Fruit fly (Drosophila melanogaster) whole organism, embryonic: Measurements from ENCODE around the gene CG18563.
A peak's percentile ranks its signal among the peaks of the same experiment; 100 is the strongest.

ENCODE experiments used
- Blimp-1 ChIP-seq: fragments of 200-800 bp; sonication (Bioruptor generic); optimal IDR thresholded peaks from 3 replicates; lab custom pipeline; 2018; ENCODE audit warnings: missing biosample characterization, missing genetic modification characterization, mild to moderate bottlenecking, moderate library complexity, missing genetic modification reagents
- CG10431 ChIP-seq: fragments of 200-800 bp; sonication (Bioruptor generic); optimal IDR thresholded peaks from 3 replicates; lab custom pipeline; 2018; ENCODE audit warnings: missing biosample characterization, mild to moderate bottlenecking, missing genetic modification characterization
- CG13296 ChIP-seq: fragments of 200-800 bp; sonication (Bioruptor generic); optimal IDR thresholded peaks from 3 replicates; lab custom pipeline; 2018; ENCODE audit warnings: missing biosample characterization, mild to moderate bottlenecking, missing genetic modification characterization
- CG13424 ChIP-seq: fragments of 200-800 bp; sonication (Bioruptor generic); optimal IDR thresholded peaks from 2 replicates; lab custom pipeline; 2019; ENCODE audit warnings: missing biosample characterization, mild to moderate bottlenecking, missing genetic modification characterization, moderate library complexity
- CG14710 ChIP-seq: fragments of 200-800 bp; sonication (Bioruptor generic); optimal IDR thresholded peaks from 3 replicates; lab custom pipeline; 2019; ENCODE audit warnings: missing biosample characterization, mild to moderate bottlenecking, missing genetic modification characterization, moderate library complexity
- CG17612 ChIP-seq: fragments of 200-800 bp; sonication (Bioruptor generic); IDR thresholded peaks from 2 replicates; pipeline ENCODE4 v1.3.6; 2022; ENCODE audit warnings: missing biosample characterization, missing genetic modification characterization
- CG17829 ChIP-seq: fragments of 200-800 bp; optimal IDR thresholded peaks from 2 replicates; lab custom pipeline; 2019; ENCODE audit warnings: missing biosample characterization, mild to moderate bottlenecking, missing genetic modification characterization, moderate library complexity
- CG17912 ChIP-seq: fragments of 200-800 bp; sonication (Bioruptor generic); optimal IDR thresholded peaks from 2 replicates; lab custom pipeline; 2018; ENCODE audit warnings: missing biosample characterization, mild to moderate bottlenecking, missing genetic modification characterization
- CG18599 ChIP-seq: fragments of 200-800 bp; sonication (Bioruptor generic); optimal IDR thresholded peaks from 3 replicates; lab custom pipeline; 2017; ENCODE audit warnings: missing biosample characterization, missing genetic modification characterization, mild to moderate bottlenecking, moderate library complexity, missing genetic modification reagents
- CG2116 ChIP-seq: fragments of 200-800 bp; sonication (Bioruptor generic); optimal IDR thresholded peaks from 3 replicates; lab custom pipeline; 2018; ENCODE audit warnings: missing biosample characterization, mild to moderate bottlenecking, missing genetic modification characterization
- CG2120 ChIP-seq: fragments of 200-800 bp; sonication (Bioruptor generic); optimal IDR thresholded peaks from 3 replicates; lab custom pipeline; 2016; ENCODE audit warnings: missing biosample characterization, missing genetic modification characterization
- CG2199 ChIP-seq: fragments of 200-800 bp; sonication (Bioruptor generic); IDR thresholded peaks from 3 replicates; pipeline ENCODE4 v1.3.6; 2022; ENCODE audit warnings: missing biosample characterization, missing genetic modification characterization
- CG31441 ChIP-seq: fragments of 200-800 bp; sonication (Bioruptor generic); IDR thresholded peaks from 2 replicates; pipeline ENCODE4 v1.3.6; 2022; ENCODE audit warnings: missing biosample characterization, missing genetic modification characterization
- CG32772 ChIP-seq: fragments of 200-800 bp; sonication (Bioruptor generic); IDR thresholded peaks from 2 replicates; pipeline ENCODE4 v1.3.6; 2022; ENCODE audit warnings: missing biosample characterization, missing genetic modification characterization
- CG34376 ChIP-seq: fragments of 200-800 bp; sonication (Bioruptor generic); optimal IDR thresholded peaks from 2 replicates; lab custom pipeline; 2018; ENCODE audit warnings: missing biosample characterization, mild to moderate bottlenecking, missing genetic modification characterization
- CG34422 ChIP-seq: fragments of 200-800 bp; sonication (Bioruptor generic); IDR thresholded peaks from 3 replicates; pipeline ENCODE4 v1.3.6; 2022; ENCODE audit warnings: missing biosample characterization, missing genetic modification characterization
- CG6654 ChIP-seq: fragments of 200-800 bp; sonication (Bioruptor generic); optimal IDR thresholded peaks from 2 replicates; lab custom pipeline; 2017; ENCODE audit warnings: missing biosample characterization, mild to moderate bottlenecking, missing genetic modification characterization
- CG6791 ChIP-seq: fragments of 200-800 bp; sonication (Bioruptor generic); IDR thresholded peaks from 3 replicates; pipeline ENCODE4 v1.3.6; 2022; ENCODE audit warnings: missing biosample characterization, missing genetic modification characterization; ENCODE audit not compliant: partially characterized antibody
- CG6813 ChIP-seq: fragments of 200-800 bp; sonication (Bioruptor generic); optimal IDR thresholded peaks from 2 replicates; lab custom pipeline; 2017; ENCODE audit warnings: missing biosample characterization, missing genetic modification characterization, mild to moderate bottlenecking, moderate library complexity, missing genetic modification reagents
- CG8089 ChIP-seq: fragments of 200-800 bp; sonication (Bioruptor generic); optimal IDR thresholded peaks from 3 replicates; lab custom pipeline; 2016; ENCODE audit warnings: missing biosample characterization, missing genetic modification characterization
- CG8290 ChIP-seq, 3 experiments: fragments of 200-800 bp; sonication (Bioruptor generic); optimal IDR thresholded peaks; 2 replicates each; lab custom pipeline; 2016 to 2019; ENCODE audit warnings: missing biosample characterization in 3 of 3, missing genetic modification characterization in 3 of 3, mild to moderate bottlenecking in 2 of 3, moderate library complexity in 1 of 3
- CG8924 ChIP-seq: fragments of 200-800 bp; optimal IDR thresholded peaks from 3 replicates; lab custom pipeline; 2019; ENCODE audit warnings: missing biosample characterization, mild to moderate bottlenecking, missing genetic modification characterization, moderate library complexity
- CG9727 ChIP-seq: fragments of 200-800 bp; sonication (Bioruptor generic); optimal IDR thresholded peaks from 3 replicates; lab custom pipeline; 2017; ENCODE audit warnings: missing biosample characterization, mild to moderate bottlenecking, missing genetic modification characterization
- CTCF ChIP-seq: fragments of 200-800 bp; sonication (Bioruptor generic); optimal IDR thresholded peaks from 2 replicates; lab custom pipeline; 2017; ENCODE audit warnings: missing biosample characterization, mild to moderate bottlenecking, missing genetic modification characterization, moderate library complexity
- Dp ChIP-seq: fragments of 200-800 bp; sonication (Bioruptor generic); optimal IDR thresholded peaks from 2 replicates; lab custom pipeline; 2018; ENCODE audit warnings: missing biosample characterization, mild to moderate bottlenecking, missing genetic modification characterization, moderate library complexity
- HHEX ChIP-seq: fragments of 200-800 bp; sonication (Bioruptor generic); optimal IDR thresholded peaks from 3 replicates; lab custom pipeline; 2017; ENCODE audit warnings: missing biosample characterization, mild to moderate bottlenecking, missing genetic modification characterization, missing genetic modification reagents
- HLH4C ChIP-seq: fragments of 200-800 bp; sonication (Bioruptor generic); IDR thresholded peaks from 3 replicates; pipeline ENCODE4 v1.3.6; 2022; ENCODE audit warnings: missing biosample characterization, missing genetic modification characterization; ENCODE audit not compliant: partially characterized antibody
- Hmr ChIP-seq: fragments of 200-800 bp; sonication (Bioruptor generic); optimal IDR thresholded peaks from 3 replicates; lab custom pipeline; 2017; ENCODE audit warnings: mild to moderate bottlenecking, missing biosample characterization, missing genetic modification reagents, missing genetic modification characterization
- Jarid2 ChIP-seq: fragments of 200-800 bp; sonication (Bioruptor generic); optimal IDR thresholded peaks from 3 replicates; lab custom pipeline; 2017; ENCODE audit warnings: mild to moderate bottlenecking, missing biosample characterization, missing genetic modification reagents, missing genetic modification characterization
- Myb ChIP-seq: fragments of 200-800 bp; sonication (Bioruptor generic); optimal IDR thresholded peaks from 2 replicates; lab custom pipeline; 2016; ENCODE audit warnings: missing biosample characterization, missing genetic modification characterization
- Scr ChIP-seq: fragments of 200-800 bp; sonication (Bioruptor generic); IDR thresholded peaks from 2 replicates; pipeline ENCODE4 v1.3.6; 2022; ENCODE audit warnings: missing biosample characterization, missing genetic modification characterization; ENCODE audit not compliant: partially characterized antibody
- Sry-β ChIP-seq: fragments of 200-800 bp; sonication (Bioruptor generic); optimal IDR thresholded peaks from 2 replicates; lab custom pipeline; 2018; ENCODE audit warnings: missing biosample characterization, mild to moderate bottlenecking, missing genetic modification characterization, moderate library complexity
- Vsx1 ChIP-seq: fragments of 200-800 bp; sonication (Bioruptor generic); optimal IDR thresholded peaks from 2 replicates; lab custom pipeline; 2017; ENCODE audit warnings: missing biosample characterization, mild to moderate bottlenecking, missing genetic modification characterization, missing genetic modification reagents
- al ChIP-seq: fragments of 200-800 bp; sonication (Bioruptor generic); IDR thresholded peaks from 2 replicates; pipeline ENCODE4 v1.3.6; 2022; ENCODE audit warnings: missing biosample characterization, missing genetic modification characterization
- cg ChIP-seq: fragments of 200-800 bp; sonication (Bioruptor generic); optimal IDR thresholded peaks from 3 replicates; lab custom pipeline; 2019; ENCODE audit warnings: missing biosample characterization, mild to moderate bottlenecking, missing genetic modification characterization, moderate library complexity
- hkb ChIP-seq, 2 experiments: fragments of 200-800 bp in 1 of 2; fragments of >200 bp in 1 of 2; sonication (Bioruptor generic) in 1 of 2; IDR thresholded peaks in 1 of 2; optimal IDR thresholded peaks in 1 of 2; 2 replicates each; pipeline versions ENCODE4 v1.3.6 to Lab custom; 2017 to 2022; ENCODE audit warnings: missing biosample characterization in 1 of 2, missing genetic modification characterization in 1 of 2
- knrl ChIP-seq: fragments of 200-800 bp; sonication (Bioruptor generic); IDR thresholded peaks from 3 replicates; pipeline ENCODE4 v1.3.6; 2022; ENCODE audit warnings: missing biosample characterization, missing genetic modification characterization; ENCODE audit not compliant: partially characterized antibody
- lbe ChIP-seq: fragments of 200-800 bp; sonication (Bioruptor generic); optimal IDR thresholded peaks from 2 replicates; lab custom pipeline; 2016; ENCODE audit warnings: missing biosample characterization, mild to moderate bottlenecking, missing genetic modification characterization
- nerfin-1 ChIP-seq: fragments of 200-800 bp; sonication (Bioruptor generic); optimal IDR thresholded peaks from 3 replicates; lab custom pipeline; 2019; ENCODE audit warnings: missing biosample characterization, mild to moderate bottlenecking, missing genetic modification characterization, moderate library complexity
- p53 ChIP-seq: fragments of 200-800 bp; sonication (Bioruptor generic); optimal IDR thresholded peaks from 2 replicates; lab custom pipeline; 2016; ENCODE audit warnings: missing biosample characterization, missing genetic modification characterization
- pzg ChIP-seq: fragments of 200-800 bp; sonication (Bioruptor generic); optimal IDR thresholded peaks from 3 replicates; lab custom pipeline; 2018; ENCODE audit warnings: missing biosample characterization, mild to moderate bottlenecking, missing genetic modification characterization, moderate library complexity
- run ChIP-seq: fragments of 200-800 bp; sonication (Bioruptor generic); optimal IDR thresholded peaks from 3 replicates; lab custom pipeline; 2018; ENCODE audit warnings: missing biosample characterization, mild to moderate bottlenecking, missing genetic modification characterization
- scrt ChIP-seq: fragments of 200-800 bp; sonication (Bioruptor generic); optimal IDR thresholded peaks from 2 replicates; lab custom pipeline; 2018; ENCODE audit warnings: missing biosample characterization, mild to moderate bottlenecking, missing genetic modification characterization, moderate library complexity
- sim ChIP-seq: fragments of 200-800 bp; sonication (Bioruptor generic); IDR thresholded peaks from 2 replicates; pipeline ENCODE4 v1.3.6; 2022; ENCODE audit warnings: missing biosample characterization, missing genetic modification characterization
- vnd ChIP-seq: fragments of 200-800 bp; sonication (Bioruptor generic); IDR thresholded peaks from 3 replicates; pipeline ENCODE4 v1.3.6; 2022; ENCODE audit warnings: missing biosample characterization, missing genetic modification characterization; ENCODE audit not compliant: partially characterized antibody

The CG18563 gene

DNA sequence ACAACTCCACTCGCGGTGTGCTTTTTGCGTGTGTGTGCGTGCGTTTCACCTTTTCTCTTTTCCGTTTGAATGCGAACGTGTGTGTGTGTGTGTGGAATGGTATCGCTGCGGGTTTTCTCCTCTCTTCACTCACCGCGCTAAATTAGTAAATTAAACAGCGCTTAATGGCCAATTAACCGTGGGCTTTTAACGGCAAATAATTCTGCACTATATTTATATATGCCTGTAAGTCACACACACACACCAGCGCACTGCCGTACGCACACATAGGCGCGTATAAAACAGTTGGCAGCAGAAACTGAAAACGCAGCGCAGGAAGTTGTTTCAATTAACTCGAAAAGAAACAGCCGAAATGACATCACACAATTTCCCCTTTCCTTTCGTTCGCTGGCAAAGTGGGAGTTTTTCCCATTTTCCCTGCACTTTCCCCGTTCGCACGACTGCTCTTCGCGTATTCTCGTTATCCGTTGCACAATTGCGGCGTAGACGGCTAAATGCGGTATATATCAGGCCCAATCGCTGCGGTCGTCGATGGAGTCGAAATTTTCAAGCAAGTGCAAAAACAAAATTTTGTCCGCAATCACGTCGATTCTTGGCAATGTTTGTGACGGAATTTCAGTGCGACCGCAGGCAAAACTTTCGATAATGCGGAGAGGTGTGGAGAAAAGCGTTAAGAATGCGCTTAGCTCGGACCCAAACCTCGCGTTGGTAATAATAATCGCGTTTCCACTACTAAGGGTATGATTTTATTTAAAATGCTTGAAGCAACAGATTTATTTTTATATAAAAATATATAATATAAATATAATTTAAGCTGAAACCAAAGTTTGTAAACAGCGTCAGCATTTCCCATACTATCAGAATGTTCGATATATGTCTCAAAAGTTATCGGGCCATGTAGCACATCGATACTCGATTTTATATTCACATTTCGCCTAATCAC is 15.0 kb upstream of the CG18563 start, which contains the start of gene BicD (continued):
- TF ChIP-seq Vsx1 (GFP tag; lab: Kevin White, UChicago) (peak; percentile 75), HLH4C (GFP tag; lab: Robert Waterston, UW) (peak; percentile 80), CG13424 (peak; percentile 4), nerfin-1 (tag; lab: Kevin White, UChicago) (peak; percentile 99), Sry-β (GFP tag; lab: Kevin White, UChicago) (no peak), Jarid2 (GFP tag; lab: Kevin White, UChicago) (peak; percentile 65), lbe (peak; percentile 37), CG32772 (GFP tag; lab: Robert Waterston, UW) (no peak), Hmr (GFP tag; lab: Kevin White, UChicago) (peak; percentile 72), CG18599 (GFP tag; lab: Kevin White, UChicago) (peak; percentile 26), CG6791 (GFP tag; lab: Robert Waterston, UW) (peak; percentile 63; the same call in 1 of the 3 replicates), pzg (GFP tag; lab: Kevin White, UChicago) (peak; percentile 88), CTCF (GFP tag; lab: Kevin White, UChicago) (peak; percentile 54), scrt (peak; percentile 22), CG17612 (GFP tag; lab: Robert Waterston, UW) (0 out of 2 replicates have a peak, but pooled peaks have one; percentile 7), CG31441 (peak; percentile 47; the same call in 1 of the 2 replicates), sim (GFP tag; lab: Robert Waterston, UW) (no peak), Dp (GFP tag; lab: Kevin White, UChicago) (peak; percentile 46), CG17829 (peak; percentile 68), CG6813 (GFP tag; lab: Kevin White, UChicago) (no peak), CG2116 (GFP tag; lab: Kevin White, UChicago) (peak; percentile 87), vnd (GFP tag; lab: Robert Waterston, UW) (peak; percentile 52; the same call in 2 of the 3 replicates), p53 (GFP tag; lab: Kevin White, UChicago) (peak; percentile 66), HHEX (GFP tag; lab: Kevin White, UChicago) (peak; percentile 6), CG14710 (tag; lab: Kevin White, UChicago) (peak; percentile 76), Blimp-1 (GFP tag; lab: Kevin White, UChicago) (peak; percentile 2), Scr (peak; percentile 70), CG34422 (GFP tag; lab: Robert Waterston, UW) (peak; percentile 59; the same call in 1 of the 3 replicates), knrl (GFP tag; lab: Robert Waterston, UW) (peak; percentile 73), CG8089 (GFP tag; lab: Kevin White, UChicago) (no peak), Myb (GFP tag; lab: Kevin White, UChicago) (no peak), CG2199 (GFP tag; lab: Robert Waterston, UW) (0 out of 3 replicates have a peak, but pooled peaks have one; percentile 26), cg (peak; percentile 88), CG8924 (tag; lab: Kevin White, UChicago) (peak; percentile 24), CG17912 (peak; percentile 8), CG2120 (GFP tag; lab: Kevin White, UChicago) (peak; percentile 14), run (tag; lab: Kevin White, UChicago) (peak; percentile 12), al (GFP tag; lab: Robert Waterston, UW) (no peak), CG34376 (GFP tag; lab: Kevin White, UChicago) (peak; percentile 28), CG10431 (GFP tag; lab: Kevin White, UChicago) (peak; percentile 61), CG13296 (peak; percentile 24), CG9727 (GFP tag; lab: Kevin White, UChicago) (peak; percentile 28), CG8290 (GFP tag; optimal IDR thresholded peaks at IDR 0.05; lab: Kevin White, UChicago) (peak; percentile 84), CG8290 (tag; optimal IDR thresholded peaks at IDR 0.05; lab: Kevin White, UChicago) (peak in 1 of 2 experiments; percentile 69), CG6654 (GFP tag; lab: Kevin White, UChicago) (peak; percentile 14), hkb (optimal IDR thresholded peaks at IDR 0.05; lab: Kevin White, UChicago) (no peak), hkb (GFP tag; IDR thresholded peaks at IDR 0.05; lab: Robert Waterston, UW) (peak; percentile 39)
